Fruit fly (Drosophila melanogaster) whole organism, embryonic: ENCODE data around the gene Pex7.

ENCODE experiments used
- CG14014 ChIP-seq: fragments of 200-800 bp; sonication (Bioruptor generic); IDR thresholded peaks from 2 replicates; pipeline ENCODE4 v1.3.6; 2022; ENCODE audit warnings: missing biosample characterization, missing genetic modification characterization
- CG14710 ChIP-seq: fragments of 200-800 bp; sonication (Bioruptor generic); optimal IDR thresholded peaks from 3 replicates; lab custom pipeline; 2019; ENCODE audit warnings: missing biosample characterization, mild to moderate bottlenecking, missing genetic modification characterization, moderate library complexity
- CG15601 ChIP-seq: fragments of 200-800 bp; sonication (Bioruptor generic); optimal IDR thresholded peaks from 3 replicates; lab custom pipeline; 2019; ENCODE audit warnings: missing biosample characterization, mild to moderate bottlenecking, missing genetic modification characterization, moderate library complexity
- CG15696 ChIP-seq: fragments of 200-800 bp; sonication (Bioruptor generic); optimal IDR thresholded peaks from 2 replicates; lab custom pipeline; 2019; ENCODE audit warnings: missing biosample characterization, mild to moderate bottlenecking, missing genetic modification characterization, moderate library complexity
- CG1602 ChIP-seq: fragments of 200-800 bp; sonication (Bioruptor generic); optimal IDR thresholded peaks from 3 replicates; lab custom pipeline; 2016; ENCODE audit warnings: missing biosample characterization, missing genetic modification characterization
- CG16863 ChIP-seq: fragments of 200-800 bp; sonication (Bioruptor generic); optimal IDR thresholded peaks from 3 replicates; lab custom pipeline; 2016; ENCODE audit warnings: missing biosample characterization, missing genetic modification characterization
- CG2199 ChIP-seq: fragments of 200-800 bp; sonication (Bioruptor generic); IDR thresholded peaks from 3 replicates; pipeline ENCODE4 v1.3.6; 2022; ENCODE audit warnings: missing biosample characterization, missing genetic modification characterization
- CG33557 ChIP-seq: fragments of 200-800 bp; sonication (Bioruptor generic); optimal IDR thresholded peaks from 2 replicates; lab custom pipeline; 2019; ENCODE audit warnings: missing biosample characterization, mild to moderate bottlenecking, missing genetic modification characterization, moderate library complexity
- CG3407 ChIP-seq: fragments of 200-800 bp; sonication (Bioruptor generic); optimal IDR thresholded peaks from 2 replicates; lab custom pipeline; 2018; ENCODE audit warnings: missing biosample characterization, mild to moderate bottlenecking, missing genetic modification characterization
- CG34224 ChIP-seq: fragments of 200-800 bp; sonication (Bioruptor generic); IDR thresholded peaks from 3 replicates; pipeline ENCODE4 v1.3.6; 2022; ENCODE audit warnings: missing biosample characterization, missing genetic modification characterization; ENCODE audit not compliant: partially characterized antibody
- CG4282 ChIP-seq: fragments of 200-800 bp; sonication (Bioruptor generic); optimal IDR thresholded peaks from 2 replicates; lab custom pipeline; 2016; ENCODE audit warnings: missing biosample characterization, missing genetic modification characterization
- CG4328 ChIP-seq: fragments of 200-800 bp; sonication (Bioruptor generic); optimal IDR thresholded peaks from 3 replicates; lab custom pipeline; 2017; ENCODE audit warnings: missing biosample characterization, missing genetic modification reagents, missing genetic modification characterization
- CG5180 ChIP-seq: fragments of 200-800 bp; sonication (Bioruptor generic); optimal IDR thresholded peaks from 3 replicates; lab custom pipeline; 2017; ENCODE audit warnings: missing biosample characterization, missing genetic modification characterization, mild to moderate bottlenecking, moderate library complexity, missing genetic modification reagents
- CG5953 ChIP-seq: fragments of 200-800 bp; sonication (Bioruptor generic); IDR thresholded peaks from 2 replicates; pipeline ENCODE4 v1.3.6; 2022; ENCODE audit warnings: missing biosample characterization, missing genetic modification characterization
- CG6272 ChIP-seq: fragments of 200-800 bp; sonication (Bioruptor generic); IDR thresholded peaks from 2 replicates; pipeline ENCODE4 v1.3.6; 2022; ENCODE audit warnings: missing biosample characterization, missing genetic modification characterization
- CG6654 ChIP-seq: fragments of 200-800 bp; sonication (Bioruptor generic); optimal IDR thresholded peaks from 2 replicates; lab custom pipeline; 2017; ENCODE audit warnings: missing biosample characterization, mild to moderate bottlenecking, missing genetic modification characterization
- CG6689 ChIP-seq: fragments of 200-800 bp; sonication (Bioruptor generic); IDR thresholded peaks from 2 replicates; pipeline ENCODE4 v1.3.6; 2022; ENCODE audit warnings: missing biosample characterization, missing genetic modification characterization
- CG6791 ChIP-seq: fragments of 200-800 bp; sonication (Bioruptor generic); IDR thresholded peaks from 3 replicates; pipeline ENCODE4 v1.3.6; 2022; ENCODE audit warnings: missing biosample characterization, missing genetic modification characterization; ENCODE audit not compliant: partially characterized antibody
- CG6813 ChIP-seq: fragments of 200-800 bp; sonication (Bioruptor generic); optimal IDR thresholded peaks from 2 replicates; lab custom pipeline; 2017; ENCODE audit warnings: missing biosample characterization, missing genetic modification characterization, mild to moderate bottlenecking, moderate library complexity, missing genetic modification reagents
- CG8281 ChIP-seq: fragments of 200-800 bp; sonication (Bioruptor generic); optimal IDR thresholded peaks from 2 replicates; lab custom pipeline; 2018; ENCODE audit warnings: missing biosample characterization, mild to moderate bottlenecking, missing genetic modification characterization, moderate library complexity
- CG9797 ChIP-seq: fragments of 200-800 bp; sonication (Bioruptor generic); optimal IDR thresholded peaks from 3 replicates; lab custom pipeline; 2018; ENCODE audit warnings: missing biosample characterization, mild to moderate bottlenecking, missing genetic modification characterization
- CHES-1-like ChIP-seq: fragments of 200-800 bp; sonication (Bioruptor generic); optimal IDR thresholded peaks from 2 replicates; lab custom pipeline; 2016; ENCODE audit warnings: missing biosample characterization, missing genetic modification characterization
- Camta ChIP-seq: fragments of 200-800 bp; sonication (Bioruptor generic); optimal IDR thresholded peaks from 2 replicates; lab custom pipeline; 2016; ENCODE audit warnings: missing biosample characterization, missing genetic modification characterization
- CrebB ChIP-seq: fragments of 200-800 bp; sonication (Bioruptor generic); optimal IDR thresholded peaks from 3 replicates; lab custom pipeline; 2018; ENCODE audit warnings: missing biosample characterization, mild to moderate bottlenecking, missing genetic modification characterization
- Deaf1 ChIP-seq: fragments of 200-800 bp; optimal IDR thresholded peaks from 3 replicates; lab custom pipeline; 2019; ENCODE audit warnings: missing biosample characterization, mild to moderate bottlenecking, missing genetic modification characterization, moderate library complexity
- Doc2 ChIP-seq: fragments of 200-800 bp; sonication (Bioruptor generic); IDR thresholded peaks from 2 replicates; pipeline ENCODE4 v1.3.6; 2022; ENCODE audit warnings: missing biosample characterization, missing genetic modification characterization
- HmgZ ChIP-seq: fragments of 200-800 bp; sonication (Bioruptor generic); optimal IDR thresholded peaks from 2 replicates; lab custom pipeline; 2018; ENCODE audit warnings: missing biosample characterization, mild to moderate bottlenecking, missing genetic modification characterization
- NfI ChIP-seq: fragments of 200-800 bp; sonication (Bioruptor generic); optimal IDR thresholded peaks from 3 replicates; lab custom pipeline; 2018; ENCODE audit warnings: missing biosample characterization, mild to moderate bottlenecking, missing genetic modification characterization, moderate library complexity
- Oaz ChIP-seq: fragments of 200-800 bp; sonication (Bioruptor generic); IDR thresholded peaks from 2 replicates; pipeline ENCODE4 v1.3.6; 2022; ENCODE audit warnings: missing biosample characterization, missing genetic modification characterization
- PHDP ChIP-seq: fragments of 200-800 bp; sonication (Bioruptor generic); optimal IDR thresholded peaks from 3 replicates; lab custom pipeline; 2018; ENCODE audit warnings: missing biosample characterization, mild to moderate bottlenecking, missing genetic modification characterization, moderate library complexity
- Ptx1 ChIP-seq: fragments of 200-800 bp; sonication (Bioruptor generic); IDR thresholded peaks from 2 replicates; pipeline ENCODE4 v1.3.6; 2022; ENCODE audit warnings: missing biosample characterization, missing genetic modification characterization
- ac ChIP-seq: fragments of 200-800 bp; sonication (Bioruptor generic); optimal IDR thresholded peaks from 3 replicates; lab custom pipeline; 2017; ENCODE audit warnings: missing biosample characterization, mild to moderate bottlenecking, missing genetic modification characterization
- bab2 ChIP-seq: fragments of 200-800 bp; sonication (Bioruptor generic); optimal IDR thresholded peaks from 2 replicates; lab custom pipeline; 2016; ENCODE audit warnings: missing biosample characterization, missing genetic modification characterization
- br ChIP-seq: fragments of >200 bp; optimal IDR thresholded peaks from 2 replicates; lab custom pipeline; 2017
- cas ChIP-seq: fragments of 200-800 bp; sonication (Bioruptor generic); IDR thresholded peaks from 2 replicates; pipeline ENCODE4 v1.3.6; 2022; ENCODE audit warnings: missing biosample characterization, missing genetic modification characterization
- dati ChIP-seq: fragments of 200-800 bp; sonication (Bioruptor generic); IDR thresholded peaks from 2 replicates; pipeline ENCODE4 v1.3.6; 2022; ENCODE audit warnings: missing biosample characterization, missing genetic modification characterization
- disco-r ChIP-seq: fragments of 200-800 bp; sonication (Bioruptor generic); optimal IDR thresholded peaks from 2 replicates; lab custom pipeline; 2016; ENCODE audit warnings: missing biosample characterization, missing genetic modification characterization
- dysf ChIP-seq: fragments of 200-800 bp; sonication (Bioruptor generic); IDR thresholded peaks from 3 replicates; pipeline ENCODE4 v1.3.6; 2022; ENCODE audit warnings: missing biosample characterization, missing genetic modification characterization
- hb ChIP-seq: fragments of 200-800 bp; sonication (Bioruptor generic); IDR thresholded peaks from 3 replicates; pipeline ENCODE4 v1.3.6; 2022; ENCODE audit warnings: missing biosample characterization, missing genetic modification characterization; ENCODE audit not compliant: partially characterized antibody
- jigr1 ChIP-seq: fragments of 200-800 bp; sonication (Bioruptor generic); IDR thresholded peaks from 3 replicates; pipeline ENCODE4 v1.3.6; 2022; ENCODE audit warnings: missing biosample characterization, missing genetic modification characterization
- pb ChIP-seq: fragments of 200-800 bp; sonication (Bioruptor generic); optimal IDR thresholded peaks from 3 replicates; lab custom pipeline; 2016; ENCODE audit warnings: missing biosample characterization, missing genetic modification characterization
- pros ChIP-seq: fragments of 200-800 bp; sonication (Bioruptor generic); optimal IDR thresholded peaks from 3 replicates; lab custom pipeline; 2019; ENCODE audit warnings: missing biosample characterization, mild to moderate bottlenecking, missing genetic modification characterization, moderate library complexity
- pzg ChIP-seq: fragments of 200-800 bp; sonication (Bioruptor generic); optimal IDR thresholded peaks from 3 replicates; lab custom pipeline; 2018; ENCODE audit warnings: missing biosample characterization, mild to moderate bottlenecking, missing genetic modification characterization, moderate library complexity
- scrt ChIP-seq: fragments of 200-800 bp; sonication (Bioruptor generic); optimal IDR thresholded peaks from 2 replicates; lab custom pipeline; 2018; ENCODE audit warnings: missing biosample characterization, mild to moderate bottlenecking, missing genetic modification characterization, moderate library complexity
- tin ChIP-seq: fragments of 200-800 bp; sonication (Bioruptor generic); optimal IDR thresholded peaks from 3 replicates; lab custom pipeline; 2016; ENCODE audit warnings: missing biosample characterization, missing genetic modification characterization
- tup ChIP-seq: fragments of 200-800 bp; sonication (Bioruptor generic); optimal IDR thresholded peaks from 2 replicates; lab custom pipeline; 2016; ENCODE audit warnings: missing biosample characterization, mild to moderate bottlenecking, missing genetic modification characterization, moderate library complexity
- wor ChIP-seq: fragments of 200-800 bp; sonication (Bioruptor generic); IDR thresholded peaks from 2 replicates; pipeline ENCODE4 v1.3.6; 2022; ENCODE audit warnings: missing biosample characterization, missing genetic modification characterization
- z ChIP-seq: fragments of 200-800 bp; sonication (Bioruptor generic); IDR thresholded peaks from 3 replicates; pipeline ENCODE4 v1.3.6; 2022; ENCODE audit warnings: missing biosample characterization, missing genetic modification characterization

The Pex7 gene

DNA sequence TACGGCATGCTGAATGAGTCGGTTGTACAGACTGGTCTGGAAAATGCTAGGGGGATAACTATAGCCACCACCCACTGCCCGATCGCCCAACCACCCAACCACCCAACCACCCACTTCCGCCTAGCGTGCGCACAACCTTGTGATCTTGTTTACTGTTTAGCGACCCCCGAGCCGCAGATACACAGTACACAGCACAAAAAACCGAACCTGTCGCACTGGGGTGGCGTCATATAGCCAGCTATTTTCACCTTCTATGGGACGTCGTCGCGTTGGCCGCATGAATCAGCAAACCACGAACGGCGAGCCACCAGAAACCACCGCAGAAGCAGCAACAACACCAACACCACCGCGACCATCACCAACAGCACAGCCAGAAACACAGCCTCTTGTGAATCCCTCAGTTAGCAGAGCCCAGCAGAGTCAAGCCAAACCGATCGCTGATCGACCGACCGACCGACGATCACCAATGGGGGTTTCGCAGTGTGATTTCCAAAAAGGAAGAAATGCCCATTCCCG, 28.1 kb downstream of the Pex7 start (continued):
- TF ChIP-seq CG2199 (GFP tag; lab: Robert Waterston, UW) = no peak
- TF ChIP-seq dati (GFP tag; lab: Robert Waterston, UW) = no peak
- no peak for TF ChIP-seq CG5953 (GFP tag; lab: Robert Waterston, UW)
- TF ChIP-seq CrebB (tag; lab: Kevin White, UChicago) = no peak
- TF ChIP-seq CG34224 = no peak
- TF ChIP-seq Oaz (GFP tag; lab: Robert Waterston, UW) = no peak
- no peak for TF ChIP-seq CG6791
- no peak for TF ChIP-seq Camta (GFP tag; lab: Kevin White, UChicago)
- TF ChIP-seq CG8281 = no peak
- no peak for TF ChIP-seq CG16863 (GFP tag; lab: Kevin White, UChicago)
- peak; percentile 20 for TF ChIP-seq pb (GFP tag; lab: Kevin White, UChicago)
- TF ChIP-seq jigr1 = no peak
- no peak for TF ChIP-seq ac (GFP tag; lab: Kevin White, UChicago)
- no peak for TF ChIP-seq NfI (GFP tag; lab: Kevin White, UChicago)
- no peak for TF ChIP-seq CG9797 (GFP tag; lab: Kevin White, UChicago)
- TF ChIP-seq bab2 (GFP tag; lab: Kevin White, UChicago) = no peak
- TF ChIP-seq Ptx1 (GFP tag; lab: Robert Waterston, UW) = no peak
- no peak for TF ChIP-seq CG4282 (GFP tag; lab: Kevin White, UChicago)
- TF ChIP-seq PHDP (tag; lab: Kevin White, UChicago) = no peak
- no peak for TF ChIP-seq CG4328
- no peak for TF ChIP-seq disco-r
- no peak for TF ChIP-seq wor
- no peak for TF ChIP-seq dysf
- no peak for TF ChIP-seq pzg
- TF ChIP-seq CG6272 (GFP tag; lab: Robert Waterston, UW) = no peak
- TF ChIP-seq CG6654 (GFP tag; lab: Kevin White, UChicago) = no peak
- no peak for TF ChIP-seq pros (GFP tag; lab: Kevin White, UChicago)
- TF ChIP-seq CG14014 = peak; percentile 9; the same call in 1 of the 2 replicates
- TF ChIP-seq br (lab: Kevin White, UChicago) = no peak
- TF ChIP-seq CG3407 = no peak
- TF ChIP-seq CHES-1-like (GFP tag; lab: Kevin White, UChicago) = peak; percentile 53
- TF ChIP-seq CG1602 (GFP tag; lab: Kevin White, UChicago) = no peak
- TF ChIP-seq scrt (GFP tag; lab: Kevin White, UChicago) = no peak
- no peak for TF ChIP-seq Deaf1 (tag; lab: Kevin White, UChicago)
- 0 out of 2 replicates have a peak, but pooled peaks have one; percentile 6 for TF ChIP-seq CG6689 (GFP tag; lab: Robert Waterston, UW)
- TF ChIP-seq hb = no peak
- no peak for TF ChIP-seq cas (GFP tag; lab: Robert Waterston, UW)
- TF ChIP-seq CG33557 (GFP tag; lab: Kevin White, UChicago) = no peak
- TF ChIP-seq HmgZ (tag; lab: Kevin White, UChicago) = no peak
- no peak for TF ChIP-seq tin
- no peak for TF ChIP-seq CG14710
- no peak for TF ChIP-seq CG15601 (tag; lab: Kevin White, UChicago)
- no peak for TF ChIP-seq Doc2
- TF ChIP-seq CG6813 (GFP tag; lab: Kevin White, UChicago) = no peak
- no peak for TF ChIP-seq z (GFP tag; lab: Robert Waterston, UW)
- TF ChIP-seq tup (GFP tag; lab: Kevin White, UChicago) = no peak
- no peak for TF ChIP-seq CG15696 (tag; lab: Kevin White, UChicago)
- no peak for TF ChIP-seq CG5180 (GFP tag; lab: Kevin White, UChicago)
